Fruit fly (Drosophila melanogaster) S2 (cell line): ENCODE results near the gene CG18764.

ENCODE experiments used
- CG8478 ChIP-seq: fragments of >200 bp; optimal IDR thresholded peaks from 2 replicates; lab custom pipeline; 2018
- CTCF ChIP-seq, 2 experiments: fragments of >200 bp; optimal IDR thresholded peaks; 2 replicates each; lab custom pipeline; 2018

Gene CG18764

DNA sequence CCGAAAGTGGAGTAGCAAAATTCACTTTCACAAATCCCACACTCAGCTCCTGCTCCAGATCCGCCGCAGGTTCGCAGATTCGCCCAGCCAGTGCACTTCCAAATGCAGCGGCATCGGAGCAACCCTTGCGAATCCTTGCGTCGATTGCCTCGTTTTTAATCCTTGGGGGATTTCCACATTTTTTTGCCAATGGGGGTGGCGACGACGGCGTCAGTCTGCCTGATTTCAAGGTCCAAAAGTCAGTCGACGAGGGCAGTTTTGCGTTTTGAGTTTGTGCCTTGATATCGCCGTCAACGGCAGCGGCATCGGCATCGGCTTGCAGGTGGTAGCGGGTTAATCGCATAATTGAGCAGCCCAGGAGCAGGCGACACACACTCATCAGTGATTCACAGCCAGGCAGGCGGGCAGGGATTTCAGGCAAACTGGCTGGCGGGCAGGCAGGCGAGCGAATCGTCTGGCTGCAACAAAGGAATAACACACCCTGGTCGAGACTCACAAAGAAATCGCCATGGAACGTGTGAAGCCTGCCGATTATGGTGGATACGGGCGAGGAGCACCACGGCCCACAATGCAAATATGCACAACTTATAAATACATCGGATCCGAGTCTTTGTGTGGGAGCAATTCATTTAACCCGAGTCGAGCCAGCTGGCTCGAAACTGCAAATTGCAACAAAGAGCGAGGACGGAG, 11.1 kb upstream of the CG18764 start:
- TF ChIP-seq CG8478 (lab: Kevin White, UChicago) (no peak), CTCF (optimal IDR thresholded peaks at IDR 0.05; lab: Kevin White, UChicago) (no peak)

DNA sequence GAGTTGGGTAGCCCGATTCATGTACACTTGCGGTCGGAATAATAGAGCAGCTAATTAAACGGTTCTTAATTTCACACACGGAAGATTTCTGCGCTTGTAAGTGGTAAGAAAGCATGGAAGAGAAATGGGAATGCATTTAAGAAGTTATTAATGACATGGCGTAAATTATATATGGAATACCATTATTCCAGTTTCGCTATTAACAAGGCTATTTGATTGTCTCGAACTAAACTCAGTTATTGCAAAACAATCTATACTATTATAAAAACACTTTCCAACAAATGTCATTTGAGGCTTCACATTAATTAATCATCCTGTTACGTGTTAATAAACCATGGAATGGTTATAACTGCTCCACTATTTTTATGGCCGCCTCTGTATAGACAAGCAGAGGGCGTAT, 10.5 kb upstream of the CG18764 start:
- TF ChIP-seq CG8478 (lab: Kevin White, UChicago) (no peak), CTCF (optimal IDR thresholded peaks at IDR 0.05; lab: Kevin White, UChicago) (no peak)

DNA sequence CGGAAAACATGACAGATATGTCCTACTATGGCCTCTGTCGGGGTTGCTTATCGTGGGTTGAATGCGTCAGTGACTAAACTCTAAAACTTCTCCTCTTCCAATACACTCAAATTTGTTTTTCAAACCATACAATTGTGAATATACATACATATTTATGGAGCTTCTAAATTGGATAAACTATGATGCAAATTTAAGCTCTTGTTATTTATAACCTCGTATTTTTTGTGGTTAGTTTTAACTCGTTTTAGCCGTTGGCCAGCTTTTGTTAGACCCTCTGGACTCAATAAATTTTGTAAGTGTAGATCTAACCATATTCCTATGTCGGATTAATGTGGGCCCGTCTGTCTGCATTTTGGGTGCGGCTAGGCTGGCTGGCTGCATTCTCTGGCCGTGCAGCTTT, 9.3 kb upstream of the CG18764 start:
- no peak for TF ChIP-seq CTCF (optimal IDR thresholded peaks at IDR 0.05; lab: Kevin White, UChicago)
- TF ChIP-seq CG8478 (lab: Kevin White, UChicago) = no peak

DNA sequence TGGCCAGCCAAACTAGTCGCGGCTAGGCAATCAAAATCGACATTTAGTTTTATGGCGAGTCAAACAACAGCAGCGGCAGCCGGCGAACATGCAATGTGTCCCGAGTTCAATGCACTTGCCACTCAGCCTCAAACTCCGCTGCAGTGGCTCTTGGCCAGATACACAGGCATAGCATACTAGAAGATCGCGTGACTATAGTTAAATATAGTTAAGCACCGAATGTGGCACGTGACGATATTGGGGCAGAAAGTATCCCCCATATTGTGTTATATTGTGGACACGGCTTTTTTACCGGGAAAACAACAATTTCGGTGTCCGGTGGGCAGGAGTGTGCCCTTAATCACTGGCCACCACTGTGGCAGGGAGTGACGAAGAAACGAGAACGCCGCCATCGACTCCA, 8.8 kb upstream of the CG18764 start:
- TF ChIP-seq CTCF (optimal IDR thresholded peaks at IDR 0.05; lab: Kevin White, UChicago) (no peak), CG8478 (lab: Kevin White, UChicago) (no peak)

DNA sequence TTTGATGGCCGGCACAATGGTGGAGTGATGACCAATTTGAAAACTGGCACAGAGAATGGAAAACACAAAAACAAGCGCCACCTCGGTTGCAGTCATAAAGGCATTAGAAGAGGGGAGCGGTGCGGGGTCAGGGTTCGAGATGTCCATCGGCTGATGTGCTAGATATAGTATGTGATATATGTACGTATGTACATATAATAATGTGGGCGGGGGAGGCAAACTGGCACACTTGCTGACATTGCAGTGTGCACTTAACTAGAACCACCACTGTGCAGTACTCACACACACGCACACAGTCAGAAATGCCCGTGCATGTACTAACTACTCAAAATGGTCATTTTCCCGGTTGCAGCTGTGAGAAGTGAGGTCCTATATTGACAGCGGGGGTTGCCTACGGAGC, 7.8 kb upstream of the CG18764 start:
- TF ChIP-seq CTCF (optimal IDR thresholded peaks at IDR 0.05; lab: Kevin White, UChicago) (no peak), CG8478 (lab: Kevin White, UChicago) (no peak)

DNA sequence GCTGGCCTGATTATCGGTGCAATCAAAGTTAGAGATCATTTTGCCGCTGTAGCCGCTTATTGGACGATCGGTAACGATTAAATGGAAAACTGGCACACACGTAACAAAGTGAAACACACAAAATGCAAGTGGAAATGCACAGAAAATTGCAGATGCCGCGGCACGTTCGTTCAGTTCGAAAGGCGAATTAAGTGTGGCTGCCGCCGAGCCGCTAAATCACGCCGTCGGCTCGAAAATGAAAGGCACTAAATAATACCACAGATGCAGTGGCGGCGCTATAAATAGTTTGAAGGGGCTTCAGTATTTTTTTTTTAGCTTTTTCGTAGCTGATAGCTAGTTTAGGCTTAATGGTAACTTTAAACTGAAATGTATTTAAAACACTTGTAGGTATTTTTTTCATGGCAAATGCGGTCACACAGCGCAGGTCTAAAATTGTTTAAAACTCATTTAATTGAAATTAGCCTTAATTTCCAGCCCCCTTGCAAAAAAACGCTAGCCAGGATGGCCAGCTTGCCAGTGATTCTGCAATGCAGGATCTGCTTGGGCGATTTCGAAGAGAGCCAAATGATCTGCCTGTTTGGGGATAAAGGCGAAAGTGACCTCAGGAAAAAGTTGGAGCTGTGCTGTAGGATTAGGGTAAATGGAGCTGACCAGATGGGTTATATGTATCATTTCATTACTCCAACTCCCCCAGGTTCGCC, 6.8 kb upstream of the CG18764 start, which contains the start of the genes Jupiter and CG14710:
Gene Jupiter (minus strand): TSS at position 198 of the 701 bp plus-strand sequence.
Gene CG14710 (plus strand): TSS at position 382 of the 701 bp plus-strand sequence.
- TF ChIP-seq CG8478 (lab: Kevin White, UChicago) (no peak), CTCF (optimal IDR thresholded peaks at IDR 0.05; lab: Kevin White, UChicago) (peak; percentile 31 to 38)

DNA sequence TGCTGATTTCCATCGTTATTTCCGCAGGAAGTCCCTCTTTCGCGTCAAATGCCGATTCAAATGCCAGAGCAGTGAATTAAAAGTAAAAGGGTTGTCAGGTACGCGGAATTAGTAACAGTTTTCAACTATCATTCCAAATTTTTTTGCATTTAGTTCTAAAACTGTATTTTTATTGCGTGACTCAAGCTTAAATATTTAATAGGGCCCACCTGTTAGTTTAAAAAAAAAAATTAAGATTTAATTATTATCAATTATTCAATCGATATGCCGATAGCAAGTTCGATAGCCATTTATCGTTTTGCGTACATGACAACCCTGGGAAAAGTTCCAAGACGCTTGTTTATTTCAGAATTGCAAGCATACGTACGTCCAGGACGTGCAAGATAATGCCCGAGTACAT, 3.7 kb upstream of the CG18764 start, which contains the start of gene CG14711:
Gene CG14711 (plus strand): TSS at position 315 of the 400 bp plus-strand sequence.
- no peak for TF ChIP-seq CG8478 (lab: Kevin White, UChicago)
- no peak for TF ChIP-seq CTCF (optimal IDR thresholded peaks at IDR 0.05; lab: Kevin White, UChicago)

DNA sequence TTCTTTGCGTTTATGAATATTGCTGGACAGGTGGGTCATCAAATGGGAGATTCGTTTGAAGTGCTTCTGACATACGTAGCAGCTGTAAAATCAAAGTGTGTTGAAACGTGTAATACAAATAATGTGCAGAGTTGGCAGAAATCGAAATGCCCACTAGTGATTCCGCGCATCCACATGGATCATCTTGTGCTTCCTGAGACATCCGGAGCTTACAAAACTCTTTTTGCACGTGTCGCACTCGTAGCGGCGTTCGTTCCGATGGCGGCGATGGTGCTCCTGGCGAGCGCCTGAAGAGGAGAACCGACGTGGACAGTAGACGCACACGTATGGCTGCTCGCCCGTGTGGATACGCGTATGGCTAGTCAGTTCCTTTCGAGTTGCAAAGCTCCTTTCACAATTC, 1.1 kb upstream of the CG18764 start, which contains the start of gene Zaf1:
Gene Zaf1 (minus strand): TSS at position 101 of the 400 bp plus-strand sequence.
- TF ChIP-seq CG8478 (lab: Kevin White, UChicago) = no peak
- no peak for TF ChIP-seq CTCF (optimal IDR thresholded peaks at IDR 0.05; lab: Kevin White, UChicago)

DNA sequence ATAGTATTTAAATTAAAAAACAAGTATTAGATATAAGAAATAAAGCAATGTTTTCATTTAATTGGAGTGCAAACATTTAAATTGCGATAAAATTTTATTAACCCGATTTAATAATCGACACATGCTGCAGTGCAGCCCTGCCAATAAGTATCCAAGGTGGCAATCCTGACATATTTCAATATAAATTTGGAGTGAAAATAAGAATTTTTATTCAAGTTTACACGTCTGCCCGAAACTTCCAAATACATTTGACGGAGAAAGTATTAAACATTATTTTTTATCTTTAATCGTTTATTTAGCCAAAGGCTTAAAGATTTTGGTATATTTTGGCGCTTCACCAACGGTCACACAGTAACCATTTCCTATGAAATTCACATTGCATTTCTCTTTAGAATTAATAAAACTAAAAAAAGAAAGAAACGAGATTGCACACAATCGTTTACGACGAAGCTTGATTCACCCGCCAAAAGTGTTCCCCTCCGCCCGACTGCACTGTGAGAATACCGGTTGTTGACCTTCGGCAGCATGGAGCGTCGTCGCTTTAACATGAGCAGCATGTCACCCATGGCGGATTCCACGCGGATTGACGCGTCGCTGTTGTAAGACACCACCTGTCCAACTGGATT, 1.8 kb downstream of the CG18764 start, which contains the start of gene CG14712:
Gene CG14712 (plus strand): TSS at position 344 of the 626 bp plus-strand sequence.
- TF ChIP-seq CTCF (optimal IDR thresholded peaks at IDR 0.05; lab: Kevin White, UChicago) (no peak), CG8478 (lab: Kevin White, UChicago) (no peak)

DNA sequence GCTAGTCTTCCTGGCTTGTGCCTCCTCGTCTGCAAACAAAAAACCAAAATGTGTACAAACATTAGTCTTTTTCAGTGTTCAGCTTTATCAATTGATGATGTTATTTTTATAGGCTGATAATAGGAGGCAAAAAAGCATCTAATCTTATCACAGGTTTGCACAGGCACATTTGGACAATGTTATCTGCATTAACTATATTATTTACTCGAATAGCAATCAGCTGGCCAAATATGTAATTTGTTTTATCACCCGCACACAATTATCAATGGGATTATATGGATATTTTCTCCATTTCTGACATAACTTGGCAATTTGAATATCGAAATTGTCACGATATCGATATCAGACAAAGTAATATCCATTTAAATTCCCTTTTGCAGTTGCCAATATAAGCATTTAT, 10.9 kb downstream of the CG18764 start:
- TF ChIP-seq CTCF (optimal IDR thresholded peaks at IDR 0.05; lab: Kevin White, UChicago) = no peak
- TF ChIP-seq CG8478 (lab: Kevin White, UChicago) = no peak

DNA sequence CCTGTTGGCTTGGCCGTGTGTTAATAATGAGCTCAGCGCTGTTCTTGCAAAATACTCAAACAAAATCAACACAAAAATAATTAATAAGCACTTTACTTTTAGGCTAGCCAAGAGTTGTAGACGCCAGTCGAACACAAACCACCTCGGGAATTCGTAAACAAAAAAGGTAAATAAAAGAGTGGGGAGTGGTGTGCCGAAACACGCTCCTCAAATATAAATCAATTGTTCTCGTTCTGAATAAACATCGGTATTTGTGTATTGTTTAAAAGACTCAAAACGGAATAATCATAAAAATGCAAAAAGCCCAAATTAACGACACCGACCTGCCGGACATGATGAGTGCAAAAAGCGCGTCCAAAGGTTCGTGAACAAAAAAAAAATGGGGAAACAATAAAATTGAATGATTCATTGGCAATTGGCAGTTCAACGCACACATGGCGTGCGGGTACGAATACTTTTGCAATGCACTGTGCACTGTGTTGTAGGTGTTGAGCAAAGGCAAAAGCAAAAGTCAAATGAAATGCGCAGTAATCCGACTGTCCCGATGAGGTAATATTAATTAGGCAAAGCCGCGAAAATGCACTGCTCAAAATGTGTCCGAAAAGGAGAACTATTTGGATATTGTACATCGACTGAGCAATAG, 13.4 kb downstream of the CG18764 start:
- TF ChIP-seq CG8478 (lab: Kevin White, UChicago) = no peak
- TF ChIP-seq CTCF (optimal IDR thresholded peaks at IDR 0.05; lab: Kevin White, UChicago) = no peak

DNA sequence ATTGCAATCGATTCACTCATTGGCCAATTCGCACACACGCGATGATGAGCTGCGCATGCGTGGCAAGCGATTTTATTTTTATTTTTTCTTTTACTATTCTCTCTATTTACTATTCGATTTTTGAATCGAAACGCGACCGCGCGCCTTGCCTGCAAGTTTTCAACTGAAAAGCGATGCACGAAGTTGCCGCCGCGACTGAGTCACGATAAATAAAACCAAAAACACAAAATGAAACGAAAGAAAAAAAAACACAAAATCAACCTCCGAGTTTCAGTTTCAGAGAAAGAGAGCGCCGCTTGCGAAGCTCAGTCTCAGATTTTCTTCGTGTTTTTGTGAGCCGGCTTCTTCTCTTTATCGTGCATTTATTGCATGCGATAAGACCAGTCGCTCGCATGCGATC, 20.1 kb downstream of the CG18764 start:
- TF ChIP-seq CTCF (optimal IDR thresholded peaks at IDR 0.05; lab: Kevin White, UChicago) (no peak), CG8478 (lab: Kevin White, UChicago) (no peak)

DNA sequence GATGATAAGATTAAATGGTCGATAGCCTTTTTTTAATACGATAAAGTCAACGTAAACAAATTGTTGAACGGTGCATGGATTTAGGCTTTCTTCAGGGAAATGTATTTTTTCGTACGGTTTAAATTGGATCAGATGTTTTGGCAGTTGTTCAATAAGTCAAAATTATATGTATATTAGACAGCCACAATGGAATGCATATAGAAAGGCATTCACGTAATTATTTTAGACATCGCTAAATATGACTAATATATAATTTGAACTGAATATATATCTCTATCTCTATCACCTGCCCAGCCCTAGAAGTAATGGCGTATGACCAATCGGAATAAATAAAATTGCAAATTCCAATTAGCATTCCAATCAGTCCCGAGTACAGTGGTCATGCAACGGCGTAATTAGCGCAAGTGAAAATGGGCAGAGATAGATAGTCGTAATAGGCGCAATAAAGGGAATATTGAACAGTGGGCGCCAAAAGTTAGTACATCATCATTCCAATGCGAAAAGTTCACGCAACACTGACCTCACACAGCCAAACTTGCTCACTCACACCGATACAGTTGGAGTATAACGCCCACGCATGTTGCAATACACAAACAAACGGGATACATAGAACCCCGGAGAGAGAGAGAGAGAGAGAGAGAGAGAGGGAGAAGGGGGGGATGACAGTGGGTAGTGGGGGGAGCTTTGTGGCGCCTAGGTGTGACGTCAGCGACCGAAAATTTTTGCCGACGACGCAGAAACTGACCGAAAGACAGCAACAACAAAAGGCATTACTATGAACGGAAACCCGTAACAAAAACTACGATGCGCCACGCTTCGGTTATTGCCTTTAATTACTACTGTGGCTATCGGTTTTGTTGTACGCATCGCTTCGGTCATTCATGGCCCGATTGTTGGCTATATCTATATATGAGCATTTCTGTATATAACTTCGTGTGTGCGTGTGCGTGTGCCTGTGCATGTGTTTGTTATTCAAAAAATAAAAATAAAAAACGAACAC, 22.0 kb downstream of the CG18764 start:
- TF ChIP-seq CG8478 (lab: Kevin White, UChicago) = no peak
- no peak for TF ChIP-seq CTCF (optimal IDR thresholded peaks at IDR 0.05; lab: Kevin White, UChicago)
